Worm (Caenorhabditis elegans) whole organism, young adult: ENCODE results near the gene T24D5.6.

Source experiments
- B0019.2 ChIP-seq: fragments of 200-800 bp; sonication (Bioruptor generic); conservative IDR thresholded peaks from 2 replicates; pipeline ENCODE4 v1.3.6; 2022; ENCODE audit warnings: missing genetic modification reagents, missing genetic modification characterization, missing compliant biosample characterization
- B0336.3 ChIP-seq: fragments of 200-800 bp; sonication (Bioruptor generic); IDR thresholded peaks from 2 replicates; pipeline ENCODE4 v1.3.6; 2022; ENCODE audit warnings: missing genetic modification characterization, missing compliant biosample characterization
- F39B2.1 ChIP-seq: fragments of 200-800 bp; sonication (Bioruptor generic); IDR thresholded peaks from 2 replicates; pipeline ENCODE4 v1.3.6; 2022; ENCODE audit warnings: missing genetic modification reagents, missing genetic modification characterization, missing compliant biosample characterization
- F52B5.7 ChIP-seq: sonication (generic microtip); optimal IDR thresholded peaks from 2 replicates; lab custom pipeline; 2016; ENCODE audit warnings: mild to moderate bottlenecking, missing genetic modification characterization, missing compliant biosample characterization
- F57C9.4 ChIP-seq: sonication (generic microtip); optimal IDR thresholded peaks from 2 replicates; lab custom pipeline; 2017; ENCODE audit warnings: mild to moderate bottlenecking, missing genetic modification characterization, missing compliant biosample characterization
- K12H6.12 ChIP-seq: fragments of 200-800 bp; sonication (Bioruptor generic); optimal IDR thresholded peaks from 2 replicates; lab custom pipeline; 2018; ENCODE audit warnings: mild to moderate bottlenecking, missing genetic modification characterization, missing compliant biosample characterization
- T07F8.4 ChIP-seq: sonication (generic microtip); optimal IDR thresholded peaks from 2 replicates; lab custom pipeline; 2016; ENCODE audit warnings: mild to moderate bottlenecking, missing genetic modification characterization, moderate library complexity, missing compliant biosample characterization
- Y53G8AR.9 ChIP-seq: fragments of 200-800 bp; sonication (Bioruptor generic); conservative IDR thresholded peaks from 2 replicates; pipeline ENCODE4 v1.3.6; 2022; ENCODE audit warnings: missing genetic modification reagents, missing genetic modification characterization, missing compliant biosample characterization
- Y67H2A.10 ChIP-seq: fragments of 200-800 bp; sonication (Bioruptor generic); conservative IDR thresholded peaks from 2 replicates; pipeline ENCODE4 v1.3.6; 2022; ENCODE audit warnings: missing genetic modification reagents, missing genetic modification characterization, missing compliant biosample characterization
- Y79H2A.3 ChIP-seq: fragments of 200-800 bp; sonication (Bioruptor generic); conservative IDR thresholded peaks from 2 replicates; pipeline ENCODE4 v1.3.6; 2022; ENCODE audit warnings: missing genetic modification reagents, missing genetic modification characterization, missing compliant biosample characterization
- ZK185.1 ChIP-seq: sonication (generic microtip); optimal IDR thresholded peaks from 2 replicates; lab custom pipeline; 2016; ENCODE audit warnings: mild to moderate bottlenecking, missing genetic modification characterization, missing compliant biosample characterization; ENCODE audit not compliant: poor library complexity, severe bottlenecking
- aptf-3 ChIP-seq: fragments of 200-800 bp; sonication (Bioruptor generic); IDR thresholded peaks from 2 replicates; pipeline ENCODE4 v1.3.6; 2022; ENCODE audit warnings: missing genetic modification characterization, missing compliant biosample characterization
- atf-7 ChIP-seq: sonication (generic microtip); optimal IDR thresholded peaks from 2 replicates; lab custom pipeline; 2017; ENCODE audit warnings: mild to moderate bottlenecking, missing genetic modification characterization, missing compliant biosample characterization
- athp-1 ChIP-seq: sonication (generic microtip); optimal IDR thresholded peaks from 2 replicates; lab custom pipeline; 2017; ENCODE audit warnings: mild to moderate bottlenecking, missing genetic modification characterization, missing compliant biosample characterization
- attf-3 ChIP-seq: fragments of 200-800 bp; sonication (Bioruptor generic); conservative IDR thresholded peaks from 2 replicates; pipeline ENCODE4 v1.3.6; 2022; ENCODE audit warnings: missing genetic modification reagents, missing genetic modification characterization, missing compliant biosample characterization
- bed-2 ChIP-seq: fragments of 200-800 bp; sonication (Bioruptor generic); IDR thresholded peaks from 2 replicates; pipeline ENCODE4 v1.3.6; 2022; ENCODE audit warnings: missing genetic modification reagents, missing genetic modification characterization, missing compliant biosample characterization
- ceh-100 ChIP-seq: fragments of 200-800 bp; sonication (Bioruptor generic); IDR thresholded peaks from 2 replicates; pipeline ENCODE4 v1.3.6; 2022; ENCODE audit warnings: missing genetic modification reagents, missing genetic modification characterization, missing compliant biosample characterization
- ceh-40 ChIP-seq: fragments of 200-800 bp; sonication (Bioruptor generic); IDR thresholded peaks from 2 replicates; pipeline ENCODE4 v1.3.6; 2022; ENCODE audit warnings: missing genetic modification characterization, missing compliant biosample characterization
- ceh-58 ChIP-seq: fragments of 200-800 bp; sonication (Bioruptor generic); IDR thresholded peaks from 2 replicates; pipeline ENCODE4 v1.3.6; 2022; ENCODE audit warnings: missing genetic modification characterization, missing compliant biosample characterization
- ceh-79 ChIP-seq: sonication (generic microtip); optimal IDR thresholded peaks from 2 replicates; lab custom pipeline; 2017; ENCODE audit warnings: mild to moderate bottlenecking, missing genetic modification characterization, missing compliant biosample characterization
- dpff-1 ChIP-seq: sonication (generic microtip); optimal IDR thresholded peaks from 2 replicates; lab custom pipeline; 2017; ENCODE audit warnings: mild to moderate bottlenecking, missing genetic modification characterization, missing compliant biosample characterization
- dpl-1 ChIP-seq: fragments of 150-350 bp; optimal IDR thresholded peaks from 2 replicates; lab custom pipeline; 2014; ENCODE audit warnings: missing biosample characterization, missing genetic modification reagents, missing genetic modification characterization
- egl-18 ChIP-seq: fragments of 200-800 bp; sonication (Bioruptor generic); IDR thresholded peaks from 2 replicates; pipeline ENCODE4 v1.3.6; 2022; ENCODE audit warnings: missing genetic modification reagents, missing genetic modification characterization, missing compliant biosample characterization
- fkh-3 ChIP-seq: sonication (generic microtip); optimal IDR thresholded peaks from 2 replicates; lab custom pipeline; 2016; ENCODE audit warnings: mild to moderate bottlenecking, missing genetic modification characterization, missing compliant biosample characterization
- hmg-1.2 ChIP-seq: fragments of 200-800 bp; sonication (Bioruptor generic); IDR thresholded peaks from 2 replicates; pipeline ENCODE4 v1.3.6; 2022; ENCODE audit warnings: missing genetic modification reagents, missing genetic modification characterization, missing compliant biosample characterization
- hmg-20 ChIP-seq: fragments of 200-800 bp; sonication (Bioruptor generic); IDR thresholded peaks from 2 replicates; pipeline ENCODE4 v1.3.6; 2022; ENCODE audit warnings: missing genetic modification reagents, missing genetic modification characterization, missing compliant biosample characterization
- hrde-1 ChIP-seq: sonication (generic microtip); optimal IDR thresholded peaks from 2 replicates; lab custom pipeline; 2016; ENCODE audit warnings: missing genetic modification characterization, mild to moderate bottlenecking, missing compliant biosample characterization, moderate library complexity, missing genotype, missing genetic modification reagents, borderline replicate concordance
- hsf-1 ChIP-seq: fragments of 200-800 bp; sonication (Bioruptor generic); IDR thresholded peaks from 2 replicates; pipeline ENCODE4 v1.3.6; 2022; ENCODE audit warnings: missing genetic modification reagents, missing genetic modification characterization, missing compliant biosample characterization
- let-526 ChIP-seq: fragments of 200-800 bp; sonication (Bioruptor generic); IDR thresholded peaks from 2 replicates; pipeline ENCODE4 v1.3.6; 2022; ENCODE audit warnings: missing genetic modification reagents, missing genetic modification characterization, missing compliant biosample characterization
- lin-54 ChIP-seq: fragments of 200-800 bp; sonication (Bioruptor generic); optimal IDR thresholded peaks from 2 replicates; lab custom pipeline; 2018; ENCODE audit warnings: mild to moderate bottlenecking, missing genetic modification characterization, missing compliant biosample characterization
- mes-4 ChIP-seq: sonication (generic microtip); optimal IDR thresholded peaks from 2 replicates; lab custom pipeline; 2016; ENCODE audit warnings: missing genotype, missing genetic modification characterization, missing compliant biosample characterization
- nfya-1 ChIP-seq: sonication (generic microtip); optimal IDR thresholded peaks from 2 replicates; lab custom pipeline; 2017; ENCODE audit warnings: antibody characterized with exemption, missing compliant biosample characterization, missing genetic modification characterization, borderline replicate concordance; ENCODE audit not compliant: insufficient read depth
- nfyb-1 ChIP-seq: fragments of 200-800 bp; sonication (Bioruptor generic); IDR thresholded peaks from 2 replicates; pipeline ENCODE4 v1.3.6; 2022; ENCODE audit warnings: missing genetic modification reagents, missing genetic modification characterization, missing compliant biosample characterization
- nhr-120 ChIP-seq: fragments of 200-800 bp; sonication (Bioruptor generic); IDR thresholded peaks from 2 replicates; pipeline ENCODE4 v1.3.6; 2022; ENCODE audit warnings: missing genetic modification characterization, missing compliant biosample characterization
- nhr-179 ChIP-seq: sonication (generic microtip); optimal IDR thresholded peaks from 2 replicates; lab custom pipeline; 2016; ENCODE audit warnings: mild to moderate bottlenecking, missing genetic modification characterization, missing compliant biosample characterization
- nhr-27 ChIP-seq: fragments of 200-800 bp; sonication (Bioruptor generic); optimal IDR thresholded peaks from 2 replicates; lab custom pipeline; 2018; ENCODE audit warnings: mild to moderate bottlenecking, missing genetic modification characterization, moderate library complexity, missing compliant biosample characterization
- nhr-80 ChIP-seq: sonication (generic microtip); optimal IDR thresholded peaks from 2 replicates; lab custom pipeline; 2016; ENCODE audit warnings: missing genetic modification characterization, missing compliant biosample characterization
- pha-4 ChIP-seq: fragments of 150-350 bp; sonication (generic microtip); optimal IDR thresholded peaks from 2 replicates; lab custom pipeline; 2014; ENCODE audit warnings: missing biosample characterization, missing genetic modification reagents, missing genetic modification characterization
- rec-8 ChIP-seq, 2 experiments: sonication (generic microtip); optimal IDR thresholded peaks; 2 replicates each; lab custom pipeline; 2016; ENCODE audit warnings: mild to moderate bottlenecking in 2 of 2, missing genetic modification characterization in 2 of 2, missing genetic modification reagents in 2 of 2, missing genotype in 2 of 2, missing biosample characterization in 1 of 2, missing compliant biosample characterization in 1 of 2, moderate library complexity in 1 of 2
- snpc-1.1 ChIP-seq: sonication (generic microtip); optimal IDR thresholded peaks from 2 replicates; lab custom pipeline; 2017; ENCODE audit warnings: missing genetic modification characterization, mild to moderate bottlenecking, missing compliant biosample characterization, antibody characterized with exemption, moderate library complexity, missing genotype, missing genetic modification reagents; ENCODE audit not compliant: insufficient read depth
- somi-1 ChIP-seq: fragments of 200-800 bp; sonication (Bioruptor generic); optimal IDR thresholded peaks from 2 replicates; lab custom pipeline; 2018; ENCODE audit warnings: mild to moderate bottlenecking, missing genetic modification characterization, missing compliant biosample characterization
- sptf-2 ChIP-seq: fragments of 200-800 bp; sonication (Bioruptor generic); optimal IDR thresholded peaks from 2 replicates; lab custom pipeline; 2018; ENCODE audit warnings: mild to moderate bottlenecking, missing genetic modification characterization, missing compliant biosample characterization
- tbx-9 ChIP-seq: sonication (generic microtip); optimal IDR thresholded peaks from 2 replicates; lab custom pipeline; 2016; ENCODE audit warnings: borderline replicate concordance, missing genetic modification characterization, inconsistent platforms, missing compliant biosample characterization
- unc-130 ChIP-seq: sonication (generic microtip); optimal IDR thresholded peaks from 2 replicates; lab custom pipeline; 2016; ENCODE audit warnings: missing genetic modification reagents, missing genetic modification characterization, missing compliant biosample characterization
- ztf-18 ChIP-seq: sonication (generic microtip); optimal IDR thresholded peaks from 2 replicates; lab custom pipeline; 2016; ENCODE audit warnings: missing genotype, mild to moderate bottlenecking, missing genetic modification characterization, missing compliant biosample characterization
- ztf-26 ChIP-seq: sonication (generic microtip); optimal IDR thresholded peaks from 2 replicates; lab custom pipeline; 2017; ENCODE audit warnings: missing genetic modification characterization, missing compliant biosample characterization
- ztf-28 ChIP-seq: fragments of 200-800 bp; sonication (Bioruptor generic); IDR thresholded peaks from 2 replicates; pipeline ENCODE4 v1.3.6; 2022; ENCODE audit warnings: missing genetic modification reagents, missing genetic modification characterization, missing compliant biosample characterization
- ztf-3 ChIP-seq: fragments of 200-800 bp; sonication (Bioruptor generic); optimal IDR thresholded peaks from 2 replicates; lab custom pipeline; 2018; ENCODE audit warnings: mild to moderate bottlenecking, missing genetic modification characterization, missing compliant biosample characterization

Gene T24D5.6

ce11 chrX:12563589-12563988 is 39.8 kb upstream of the T24D5.6 start (continued):
- peak; percentile 85 for TF ChIP-seq let-526 (GFP tag; lab: Robert Waterston, UW)
- no peak for TF ChIP-seq B0336.3 (GFP tag; lab: Robert Waterston, UW)
- TF ChIP-seq fkh-3 (tag; lab: Kevin White, UChicago): peak; percentile 90
- TF ChIP-seq nfyb-1: peak; percentile 93
- TF ChIP-seq K12H6.12: peak; percentile 70
- TF ChIP-seq hmg-20 (GFP tag; lab: Robert Waterston, UW): peak; percentile 86; the same call in 1 of the 2 replicates
- no peak for TF ChIP-seq pha-4 (tag; lab: Kevin White, UChicago)
- TF ChIP-seq B0019.2: no peak
- peak; percentile 75 for TF ChIP-seq hrde-1
- no peak; the same call in 1 of the 2 replicates for TF ChIP-seq aptf-3
- TF ChIP-seq ceh-58: peak; percentile 94; the same call in 1 of the 2 replicates
- peak; percentile 76 for TF ChIP-seq nhr-179 (tag; lab: Kevin White, UChicago)
- TF ChIP-seq Y53G8AR.9 (GFP tag; lab: Robert Waterston, UW): peak; percentile 72; the same call in 1 of the 2 replicates
- TF ChIP-seq attf-3: peak; percentile 49
- peak; percentile 84 for TF ChIP-seq egl-18 (GFP tag; lab: Robert Waterston, UW)
- peak; percentile 88 for TF ChIP-seq hmg-1.2 (GFP tag; lab: Robert Waterston, UW)
- TF ChIP-seq bed-2 (GFP tag; lab: Robert Waterston, UW): peak; percentile 51; the same call in 1 of the 2 replicates
- TF ChIP-seq ZK185.1 (tag; lab: Kevin White, UChicago): peak; percentile 88
- peak; percentile 72 for TF ChIP-seq ztf-18 (tag; lab: Kevin White, UChicago)
- 0 out of 2 replicates have a peak, but pooled peaks have one; percentile 40 for TF ChIP-seq F39B2.1 (GFP tag; lab: Robert Waterston, UW)
- TF ChIP-seq ztf-26 (tag; lab: Kevin White, UChicago): no peak
- TF ChIP-seq rec-8 (tag; optimal IDR thresholded peaks at IDR 0.05; lab: Kevin White, UChicago): peak; percentile 85 to 89
- TF ChIP-seq ztf-3 (GFP tag; lab: Kevin White, UChicago): peak; percentile 53
- TF ChIP-seq somi-1 (GFP tag; lab: Kevin White, UChicago): peak; percentile 67
- TF ChIP-seq Y79H2A.3 (GFP tag; lab: Robert Waterston, UW): no peak
- TF ChIP-seq unc-130 (GFP tag; lab: Kevin White, UChicago): peak; percentile 51
- peak; percentile 79 for TF ChIP-seq T07F8.4
- TF ChIP-seq ceh-100 (GFP tag; lab: Robert Waterston, UW): peak; percentile 50; the same call in 1 of the 2 replicates
- peak; percentile 51 for TF ChIP-seq dpff-1 (tag; lab: Kevin White, UChicago)
- TF ChIP-seq hsf-1 (GFP tag; lab: Robert Waterston, UW): peak; percentile 71
- no peak for TF ChIP-seq F52B5.7 (tag; lab: Kevin White, UChicago)
- peak; percentile 36 for TF ChIP-seq nhr-80 (tag; lab: Kevin White, UChicago)
- TF ChIP-seq ztf-28 (GFP tag; lab: Robert Waterston, UW): no peak; the same call in 1 of the 2 replicates
- TF ChIP-seq F57C9.4 (tag; lab: Kevin White, UChicago): no peak
- TF ChIP-seq nfya-1 (tag; lab: Kevin White, UChicago): no peak
- TF ChIP-seq nhr-120 (GFP tag; lab: Robert Waterston, UW): no peak; the same call in 1 of the 2 replicates
- peak; percentile 93 for TF ChIP-seq ceh-40
- peak; percentile 63 for TF ChIP-seq atf-7 (tag; lab: Kevin White, UChicago)
- TF ChIP-seq athp-1 (tag; lab: Kevin White, UChicago): peak; percentile 76
- peak; percentile 82 for TF ChIP-seq snpc-1.1 (tag; lab: Kevin White, UChicago)
- peak; percentile 67; the same call in 1 of the 2 replicates for TF ChIP-seq Y67H2A.10 (GFP tag; lab: Robert Waterston, UW)
- TF ChIP-seq sptf-2 (GFP tag; lab: Kevin White, UChicago): peak; percentile 92
- no peak for TF ChIP-seq lin-54 (GFP tag; lab: Kevin White, UChicago)
- peak; percentile 60 for TF ChIP-seq nhr-27
- no peak for TF ChIP-seq dpl-1 (GFP tag; lab: Kevin White, UChicago)
- peak; percentile 45 for TF ChIP-seq ceh-79 (tag; lab: Kevin White, UChicago)
- TF ChIP-seq mes-4 (tag; lab: Kevin White, UChicago): peak; percentile 80
- no peak for TF ChIP-seq tbx-9 (tag; lab: Kevin White, UChicago)
